Fruit fly (Drosophila melanogaster) whole organism, pupa: Measurements from ENCODE around the gene snky.
A peak's percentile ranks its signal among the peaks of the same experiment; 100 is the strongest.

Experiments used
- CG10348 ChIP-seq: fragments of 200-800 bp; sonication (Bioruptor generic); IDR thresholded peaks from 2 replicates; pipeline ENCODE4 v1.3.6; 2022; ENCODE audit warnings: missing biosample characterization, missing genetic modification characterization
- CG12605 ChIP-seq: fragments of 200-800 bp; sonication (Bioruptor generic); IDR thresholded peaks from 2 replicates; pipeline ENCODE4 v1.3.6; 2022; ENCODE audit warnings: missing biosample characterization, missing genetic modification characterization
- CG13204 ChIP-seq: fragments of 200-800 bp; sonication (Bioruptor generic); optimal IDR thresholded peaks from 2 replicates; lab custom pipeline; 2018; ENCODE audit warnings: missing biosample characterization, mild to moderate bottlenecking, missing genetic modification characterization, moderate library complexity
- CG14655 ChIP-seq: fragments of 200-800 bp; sonication (Bioruptor generic); optimal IDR thresholded peaks from 3 replicates; lab custom pipeline; 2017; ENCODE audit warnings: mild to moderate bottlenecking, missing biosample characterization, missing genetic modification reagents, missing genetic modification characterization
- CG15710 ChIP-seq: fragments of 200-800 bp; sonication (Bioruptor generic); optimal IDR thresholded peaks from 2 replicates; lab custom pipeline; 2018; ENCODE audit warnings: missing biosample characterization, mild to moderate bottlenecking, missing genetic modification characterization, moderate library complexity
- CG17806 ChIP-seq: fragments of 200-800 bp; sonication (Bioruptor generic); optimal IDR thresholded peaks from 2 replicates; lab custom pipeline; 2018; ENCODE audit warnings: missing biosample characterization, mild to moderate bottlenecking, missing genetic modification characterization, moderate library complexity
- CG32121 ChIP-seq: fragments of 200-800 bp; sonication (Bioruptor generic); IDR thresholded peaks from 2 replicates; pipeline ENCODE4 v1.3.6; 2022; ENCODE audit warnings: missing biosample characterization, missing genetic modification characterization
- CG34367 ChIP-seq: fragments of 200-800 bp; sonication (Bioruptor generic); optimal IDR thresholded peaks from 2 replicates; lab custom pipeline; 2018; ENCODE audit warnings: missing biosample characterization, mild to moderate bottlenecking, missing genetic modification characterization
- CG4496 ChIP-seq: fragments of 200-800 bp; sonication (Bioruptor generic); IDR thresholded peaks from 3 replicates; pipeline ENCODE4 v1.3.6; 2022; ENCODE audit warnings: missing biosample characterization, missing genetic modification characterization
- CG8159 ChIP-seq: fragments of 200-800 bp; sonication (Bioruptor generic); optimal IDR thresholded peaks from 3 replicates; lab custom pipeline; 2018; ENCODE audit warnings: missing biosample characterization, mild to moderate bottlenecking, missing genetic modification characterization, moderate library complexity
- CG8301 ChIP-seq: fragments of 200-800 bp; sonication (Bioruptor generic); optimal IDR thresholded peaks from 2 replicates; lab custom pipeline; 2018; ENCODE audit warnings: missing biosample characterization, mild to moderate bottlenecking, missing genetic modification characterization
- CG9948 ChIP-seq: fragments of 200-800 bp; sonication (Bioruptor generic); optimal IDR thresholded peaks from 2 replicates; lab custom pipeline; 2018; ENCODE audit warnings: missing biosample characterization, mild to moderate bottlenecking, missing genetic modification characterization, moderate library complexity
- D1 ChIP-seq: fragments of 200-800 bp; sonication (Bioruptor generic); optimal IDR thresholded peaks from 2 replicates; lab custom pipeline; 2018; ENCODE audit warnings: missing biosample characterization, mild to moderate bottlenecking, missing genetic modification characterization, moderate library complexity
- EcR ChIP-seq: fragments of 200-800 bp; sonication (Bioruptor generic); optimal IDR thresholded peaks from 3 replicates; lab custom pipeline; 2019; ENCODE audit warnings: missing biosample characterization, missing genetic modification characterization, mild to moderate bottlenecking, moderate library complexity, missing genetic modification reagents
- Ets98B ChIP-seq: fragments of 200-800 bp; sonication (Bioruptor generic); IDR thresholded peaks from 2 replicates; pipeline ENCODE4 v1.3.6; 2022; ENCODE audit warnings: missing biosample characterization, missing genetic modification characterization
- Pif1A ChIP-seq: fragments of 200-800 bp; sonication (Bioruptor generic); optimal IDR thresholded peaks from 3 replicates; lab custom pipeline; 2016; ENCODE audit warnings: missing biosample characterization, missing genetic modification characterization
- Pif1B ChIP-seq: fragments of 200-800 bp; sonication (Bioruptor generic); optimal IDR thresholded peaks from 3 replicates; lab custom pipeline; 2016; ENCODE audit warnings: missing biosample characterization, missing genetic modification characterization
- Snoo ChIP-seq: fragments of 200-800 bp; sonication (Bioruptor generic); optimal IDR thresholded peaks from 3 replicates; lab custom pipeline; 2017; ENCODE audit warnings: missing biosample characterization, mild to moderate bottlenecking, missing genetic modification characterization, inconsistent platforms
- fd96Ca ChIP-seq: fragments of 200-800 bp; sonication (Bioruptor generic); IDR thresholded peaks from 3 replicates; pipeline ENCODE4 v1.3.6; 2022; ENCODE audit warnings: missing biosample characterization, missing genetic modification characterization
- gl ChIP-seq: fragments of 200-800 bp; sonication (Bioruptor generic); optimal IDR thresholded peaks from 2 replicates; lab custom pipeline; 2018; ENCODE audit warnings: missing biosample characterization, mild to moderate bottlenecking, missing genetic modification characterization
- rn ChIP-seq: fragments of 200-800 bp; sonication (Bioruptor generic); IDR thresholded peaks from 2 replicates; pipeline ENCODE4 v1.3.6; 2022; ENCODE audit warnings: missing biosample characterization, missing genetic modification characterization

The snky gene

DNA sequence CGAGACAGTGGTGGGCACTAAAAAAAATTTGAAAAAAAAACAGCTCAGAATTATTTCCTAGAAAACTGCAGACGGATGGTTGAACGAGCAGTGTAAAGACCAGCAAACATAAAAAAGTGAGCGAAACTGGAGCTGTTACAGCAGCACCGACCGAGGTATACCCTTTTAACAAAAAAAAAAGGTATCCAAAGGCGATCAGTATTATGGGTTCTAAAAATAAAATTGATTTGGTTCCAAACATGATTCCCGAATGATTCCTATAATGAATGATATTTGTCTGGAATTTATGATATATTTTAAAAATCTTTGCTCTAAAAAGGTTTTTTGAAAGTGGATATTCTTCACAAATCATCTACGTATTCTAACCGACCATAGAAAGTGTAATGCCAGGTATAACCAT lies 3.9 kb downstream of the snky start:
- TF ChIP-seq CG8301 (tag; lab: Kevin White, UChicago) = peak; percentile 7
- peak; percentile 47 for TF ChIP-seq CG14655 (GFP tag; lab: Kevin White, UChicago)
- no peak for TF ChIP-seq fd96Ca (GFP tag; lab: Robert Waterston, UW)
- peak; percentile 68 for TF ChIP-seq CG9948
- TF ChIP-seq Pif1B = peak; percentile 39
- TF ChIP-seq CG10348 (GFP tag; lab: Robert Waterston, UW) = no peak
- no peak for TF ChIP-seq EcR
- TF ChIP-seq gl = peak; percentile 19
- TF ChIP-seq Pif1A (GFP tag; lab: Kevin White, UChicago) = peak; percentile 49
- TF ChIP-seq CG13204 (GFP tag; lab: Kevin White, UChicago) = no peak
- no peak for TF ChIP-seq Snoo (tag; lab: Kevin White, UChicago)
- peak; percentile 78 for TF ChIP-seq CG8159
- TF ChIP-seq Ets98B = no peak
- peak; percentile 73 for TF ChIP-seq CG15710 (tag; lab: Kevin White, UChicago)
- peak; percentile 53 for TF ChIP-seq CG17806
- no peak for TF ChIP-seq rn
- TF ChIP-seq CG12605 (GFP tag; lab: Robert Waterston, UW) = no peak
- TF ChIP-seq D1 = no peak
- TF ChIP-seq CG4496 (GFP tag; lab: Robert Waterston, UW) = no peak
- no peak for TF ChIP-seq CG32121 (GFP tag; lab: Robert Waterston, UW)
- TF ChIP-seq CG34367 (tag; lab: Kevin White, UChicago) = peak; percentile 74

DNA sequence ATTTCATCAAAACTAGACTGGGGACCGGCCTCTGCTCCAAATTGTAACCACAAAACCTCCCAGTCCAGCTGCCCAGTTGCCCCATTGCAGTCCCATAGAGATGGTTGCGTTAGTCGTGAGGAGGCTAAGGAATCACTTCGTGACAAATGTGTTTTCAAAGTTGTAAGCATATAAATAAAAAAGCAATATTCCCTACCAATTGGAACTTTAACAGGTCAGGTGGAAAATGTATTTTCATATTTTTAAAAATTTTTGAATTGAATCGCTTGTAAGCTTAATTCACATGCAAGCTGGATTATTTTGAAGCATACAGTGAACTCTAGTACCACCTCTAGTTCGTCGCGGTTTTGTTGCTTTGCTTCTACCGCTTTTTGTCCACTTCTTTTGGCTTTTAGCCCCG lies 6.1 kb downstream of the snky start:
- TF ChIP-seq EcR (no peak), Pif1B (no peak), D1 (no peak), CG13204 (GFP tag; lab: Kevin White, UChicago) (no peak), CG34367 (tag; lab: Kevin White, UChicago) (peak; percentile 44), Pif1A (GFP tag; lab: Kevin White, UChicago) (no peak), fd96Ca (GFP tag; lab: Robert Waterston, UW) (peak; percentile 23; the same call in 1 of the 3 replicates), CG32121 (GFP tag; lab: Robert Waterston, UW) (no peak), CG14655 (GFP tag; lab: Kevin White, UChicago) (peak; percentile 66), Snoo (tag; lab: Kevin White, UChicago) (no peak), CG4496 (GFP tag; lab: Robert Waterston, UW) (no peak), gl (no peak), rn (no peak), CG8159 (peak; percentile 46), CG8301 (tag; lab: Kevin White, UChicago) (peak; percentile 59), CG12605 (GFP tag; lab: Robert Waterston, UW) (no peak), CG15710 (tag; lab: Kevin White, UChicago) (peak; percentile 31), CG9948 (peak; percentile 10), CG17806 (no peak)

DNA sequence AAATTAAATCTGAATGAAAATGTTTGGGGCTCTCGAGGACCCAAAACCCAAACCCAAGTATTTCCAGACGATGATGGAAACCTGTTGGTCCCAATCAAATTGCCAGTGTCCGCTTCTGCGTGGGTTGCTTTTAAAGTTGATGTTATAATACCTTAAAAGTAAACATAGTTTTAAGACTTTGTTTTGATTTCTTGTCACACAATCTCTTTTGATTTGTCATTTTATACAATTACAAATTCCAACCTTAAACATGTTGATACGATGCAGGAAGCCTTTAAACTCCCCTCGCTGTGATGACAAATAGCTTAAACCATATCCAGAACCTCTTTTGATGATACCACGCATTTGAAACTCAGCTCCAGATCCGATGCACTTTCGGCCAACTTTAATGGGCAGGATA lies 8.1 kb downstream of the snky start:
- TF ChIP-seq Snoo (tag; lab: Kevin White, UChicago) (peak; percentile 27), CG8301 (tag; lab: Kevin White, UChicago) (peak; percentile 44), CG4496 (GFP tag; lab: Robert Waterston, UW) (no peak), CG9948 (peak; percentile 8), Pif1A (GFP tag; lab: Kevin White, UChicago) (no peak), CG14655 (GFP tag; lab: Kevin White, UChicago) (peak; percentile 50), CG8159 (peak; percentile 30), CG15710 (tag; lab: Kevin White, UChicago) (peak; percentile 2)

DNA sequence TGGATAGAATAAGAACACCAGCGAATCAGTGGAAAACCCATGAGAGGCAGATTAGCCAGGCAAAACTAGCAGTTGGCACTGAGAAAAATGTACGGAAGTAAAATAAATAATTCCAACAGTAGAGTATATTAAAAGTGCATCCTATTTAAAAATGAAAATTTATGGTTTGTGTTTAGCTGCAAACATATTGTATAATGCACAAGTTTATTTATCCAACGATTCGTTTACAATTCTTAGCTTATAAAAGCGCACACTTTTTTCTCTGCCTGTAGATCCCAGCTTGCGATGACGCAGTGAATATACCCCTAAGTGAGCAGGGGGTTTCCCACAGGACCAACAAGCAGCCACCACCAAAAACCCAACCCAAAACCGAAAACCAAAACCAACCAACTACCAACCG lies 15.0 kb downstream of the snky start:
- TF ChIP-seq CG8159 (peak; percentile 16), Snoo (tag; lab: Kevin White, UChicago) (no peak), CG15710 (tag; lab: Kevin White, UChicago) (no peak)

DNA sequence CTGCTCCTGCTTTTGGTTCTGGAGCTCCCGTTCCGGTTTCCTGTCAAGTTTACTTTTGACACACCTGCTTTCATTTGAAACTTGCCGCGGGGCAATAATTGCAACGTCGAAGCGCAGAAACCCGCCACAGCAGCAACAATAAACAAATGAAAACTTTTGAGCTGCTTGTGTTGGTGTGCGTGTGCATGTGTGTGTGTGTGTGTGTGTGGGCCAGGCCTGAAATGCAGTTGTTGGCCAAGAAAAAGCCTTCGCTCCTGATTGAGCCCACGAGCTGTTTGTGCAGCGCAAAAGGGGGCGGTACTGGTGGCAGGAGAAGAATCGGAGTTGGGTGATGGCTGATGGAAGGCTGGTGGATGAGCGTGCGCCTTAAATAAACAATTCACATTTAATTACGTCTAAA lies 22.0 kb downstream of the snky start:
- peak; percentile 22 for TF ChIP-seq CG13204 (GFP tag; lab: Kevin White, UChicago)
- no peak for TF ChIP-seq Pif1A (GFP tag; lab: Kevin White, UChicago)

DNA sequence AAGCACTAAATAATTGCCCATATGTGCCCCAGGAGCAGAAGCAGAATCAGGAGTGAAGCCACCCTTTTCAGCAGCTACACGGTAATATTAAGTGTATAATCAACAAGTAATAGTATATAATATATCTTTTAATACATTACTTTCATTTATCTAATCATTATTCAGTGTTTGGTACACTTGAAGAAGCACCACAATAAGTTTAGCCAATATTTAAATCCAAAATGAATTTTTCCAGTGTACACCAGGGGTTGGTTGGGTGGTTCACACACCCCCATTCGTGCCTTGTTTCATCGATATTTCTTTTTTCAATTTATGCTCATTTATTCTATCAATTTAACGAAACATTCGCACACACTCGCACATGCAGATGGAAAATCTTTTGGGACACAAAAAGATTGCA lies 23.3 kb downstream of the snky start:
- TF ChIP-seq fd96Ca (GFP tag; lab: Robert Waterston, UW) = no peak
- TF ChIP-seq Snoo (tag; lab: Kevin White, UChicago) = no peak
- TF ChIP-seq CG8159 = peak; percentile 6
- no peak for TF ChIP-seq Ets98B

DNA sequence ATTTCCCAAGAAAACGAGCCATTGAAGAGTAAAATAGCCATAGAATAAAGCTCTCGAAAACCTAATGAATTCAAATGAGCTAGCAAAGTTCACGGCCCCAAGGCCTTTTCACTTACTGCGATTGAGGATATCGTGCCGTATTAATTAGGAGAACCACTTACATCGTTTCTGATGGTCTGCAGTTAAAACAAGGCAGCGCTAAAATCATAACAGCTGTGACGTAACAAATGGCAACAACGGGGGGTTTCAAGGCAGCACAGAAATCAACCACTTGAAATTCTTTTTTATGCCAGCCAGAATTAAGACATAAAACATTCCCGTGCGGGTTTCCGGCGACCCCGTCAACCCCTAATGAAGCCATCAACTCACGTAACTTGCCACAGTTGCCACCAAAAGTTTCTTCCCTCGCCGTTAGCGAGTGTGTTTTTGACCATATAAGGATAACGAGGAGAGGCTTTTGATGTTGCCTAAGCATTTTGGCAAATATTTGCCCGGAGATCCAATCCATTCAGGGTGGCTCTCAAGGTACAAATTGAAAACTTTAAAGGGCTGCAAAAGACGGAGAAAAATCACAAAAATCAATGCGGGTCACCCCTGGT lies 35.9 kb downstream of the snky start:
- TF ChIP-seq fd96Ca (GFP tag; lab: Robert Waterston, UW) = no peak
- TF ChIP-seq Snoo (tag; lab: Kevin White, UChicago) = no peak
- TF ChIP-seq, all 21 proteins: peak for 0
